Worm (Caenorhabditis elegans): ENCODE data around the gene ins-2.

- TF ChIP-seq aptf-2 (GFP tag; conservative IDR thresholded peaks at IDR 0.05) = no peak
- no peak for TF ChIP-seq lir-1 (GFP tag; conservative IDR thresholded peaks at IDR 0.05)
- no peak for TF ChIP-seq ZK185.1 (tag; optimal IDR thresholded peaks at IDR 0.05; ENCODE audit: poor library complexity, severe bottlenecking)
- TF ChIP-seq unc-130 (GFP tag; optimal IDR thresholded peaks at IDR 0.05) = no peak
- TF ChIP-seq lsl-1 (GFP tag; optimal IDR thresholded peaks at IDR 0.05) = no peak
- TF ChIP-seq madf-6 (GFP tag; IDR thresholded peaks at IDR 0.05) = no peak
- no peak for TF ChIP-seq attf-6 (GFP tag; IDR thresholded peaks at IDR 0.05)
- no peak for TF ChIP-seq snpc-4 (GFP tag; optimal IDR thresholded peaks at IDR 0.05)
- no peak for TF ChIP-seq snpc-4 (tag; optimal IDR thresholded peaks at IDR 0.05)
- TF ChIP-seq B0019.2 (GFP tag; conservative IDR thresholded peaks at IDR 0.05) = no peak
- no peak for TF ChIP-seq sea-2 (GFP tag; IDR thresholded peaks at IDR 0.05)
- TF ChIP-seq ama-1 (optimal IDR thresholded peaks at IDR 0.05) = no peak
- no peak for TF ChIP-seq ama-1 (GFP tag; optimal IDR thresholded peaks at IDR 0.05)
- no peak for TF ChIP-seq pha-4 (tag; optimal IDR thresholded peaks at IDR 0.05)
- TF ChIP-seq lin-35 (GFP tag; optimal IDR thresholded peaks at IDR 0.05) = no peak
- no peak for TF ChIP-seq sdz-38 (tag; optimal IDR thresholded peaks at IDR 0.05)
Observed at ce11 chrII:5997257-5997656, 8.9 kb downstream of the ins-2 start, which contains the start of gene ins-5.

Data from whole organism, young adult.